Fruit fly (Drosophila melanogaster) whole organism, embryonic: ENCODE results near the gene CG8952.

ENCODE experiments used
- Bteb2 ChIP-seq: fragments of 200-800 bp; sonication (Bioruptor generic); optimal IDR thresholded peaks from 2 replicates; lab custom pipeline; 2016; ENCODE audit warnings: missing biosample characterization, missing genetic modification characterization
- CG10654 ChIP-seq: fragments of 200-800 bp; sonication (Bioruptor generic); optimal IDR thresholded peaks from 2 replicates; lab custom pipeline; 2016; ENCODE audit warnings: missing biosample characterization, missing genetic modification characterization
- CG11504 ChIP-seq: fragments of 200-800 bp; sonication (Bioruptor generic); optimal IDR thresholded peaks from 3 replicates; lab custom pipeline; 2019; ENCODE audit warnings: missing biosample characterization, mild to moderate bottlenecking, missing genetic modification characterization, moderate library complexity
- CG12071 ChIP-seq: fragments of 200-800 bp; sonication (Bioruptor generic); optimal IDR thresholded peaks from 3 replicates; lab custom pipeline; 2018; ENCODE audit warnings: missing biosample characterization, mild to moderate bottlenecking, missing genetic modification characterization
- CG12659 ChIP-seq: fragments of 200-800 bp; sonication (Bioruptor generic); optimal IDR thresholded peaks from 3 replicates; lab custom pipeline; 2017; ENCODE audit warnings: mild to moderate bottlenecking, missing biosample characterization, missing genetic modification reagents, missing genetic modification characterization
- CG13296 ChIP-seq: fragments of 200-800 bp; sonication (Bioruptor generic); optimal IDR thresholded peaks from 3 replicates; lab custom pipeline; 2018; ENCODE audit warnings: missing biosample characterization, mild to moderate bottlenecking, missing genetic modification characterization
- CG15479 ChIP-seq: fragments of 200-800 bp; sonication (Bioruptor generic); optimal IDR thresholded peaks from 3 replicates; lab custom pipeline; 2019; ENCODE audit warnings: missing biosample characterization, mild to moderate bottlenecking, missing genetic modification characterization, moderate library complexity
- CG1603 ChIP-seq: fragments of 200-800 bp; sonication (Bioruptor generic); optimal IDR thresholded peaks from 2 replicates; lab custom pipeline; 2019; ENCODE audit warnings: missing biosample characterization, mild to moderate bottlenecking, missing genetic modification characterization, moderate library complexity
- CG1647 ChIP-seq: fragments of 200-800 bp; sonication (Bioruptor generic); optimal IDR thresholded peaks from 3 replicates; lab custom pipeline; 2016; ENCODE audit warnings: missing biosample characterization, missing genetic modification characterization
- CG17361 ChIP-seq: fragments of 200-800 bp; sonication (Bioruptor generic); IDR thresholded peaks from 3 replicates; pipeline ENCODE4 v1.3.6; 2022; ENCODE audit warnings: missing biosample characterization, missing genetic modification characterization
- CG1792 ChIP-seq: fragments of 200-800 bp; sonication (Bioruptor generic); optimal IDR thresholded peaks from 2 replicates; lab custom pipeline; 2016; ENCODE audit warnings: missing biosample characterization, missing genetic modification characterization
- CG18619 ChIP-seq: fragments of 200-800 bp; sonication (Bioruptor generic); optimal IDR thresholded peaks from 3 replicates; lab custom pipeline; 2017; ENCODE audit warnings: missing biosample characterization, mild to moderate bottlenecking, missing genetic modification characterization
- CG2202 ChIP-seq: fragments of 200-800 bp; sonication (Bioruptor generic); optimal IDR thresholded peaks from 2 replicates; lab custom pipeline; 2018; ENCODE audit warnings: missing biosample characterization, mild to moderate bottlenecking, missing genetic modification characterization
- CG30403 ChIP-seq: fragments of 200-800 bp; sonication (Bioruptor generic); optimal IDR thresholded peaks from 3 replicates; lab custom pipeline; 2016; ENCODE audit warnings: missing biosample characterization, missing genetic modification characterization
- CG6272 ChIP-seq: fragments of 200-800 bp; sonication (Bioruptor generic); IDR thresholded peaks from 2 replicates; pipeline ENCODE4 v1.3.6; 2022; ENCODE audit warnings: missing biosample characterization, missing genetic modification characterization
- CG6654 ChIP-seq: fragments of 200-800 bp; sonication (Bioruptor generic); optimal IDR thresholded peaks from 2 replicates; lab custom pipeline; 2017; ENCODE audit warnings: missing biosample characterization, mild to moderate bottlenecking, missing genetic modification characterization
- CG7745 ChIP-seq: fragments of 200-800 bp; sonication (Bioruptor generic); optimal IDR thresholded peaks from 2 replicates; lab custom pipeline; 2018; ENCODE audit warnings: missing biosample characterization, mild to moderate bottlenecking, missing genetic modification characterization, moderate library complexity
- CG7963 ChIP-seq: fragments of 200-800 bp; sonication (Bioruptor generic); IDR thresholded peaks from 3 replicates; pipeline ENCODE4 v1.3.6; 2022; ENCODE audit warnings: missing biosample characterization, missing genetic modification characterization; ENCODE audit not compliant: partially characterized antibody
- CG8388 ChIP-seq: fragments of 200-800 bp; sonication (Bioruptor generic); optimal IDR thresholded peaks from 2 replicates; lab custom pipeline; 2019; ENCODE audit warnings: missing biosample characterization, mild to moderate bottlenecking, missing genetic modification characterization, moderate library complexity
- CG8765 ChIP-seq: fragments of 200-800 bp; sonication (Bioruptor generic); IDR thresholded peaks from 2 replicates; pipeline ENCODE4 v1.3.6; 2022; ENCODE audit warnings: missing biosample characterization, missing genetic modification characterization
- CG8944 ChIP-seq: fragments of 200-800 bp; sonication (Bioruptor generic); optimal IDR thresholded peaks from 3 replicates; lab custom pipeline; 2016; ENCODE audit warnings: missing biosample characterization, missing genetic modification characterization
- CG9817 ChIP-seq: fragments of 200-800 bp; sonication (Bioruptor generic); optimal IDR thresholded peaks from 2 replicates; lab custom pipeline; 2018; ENCODE audit warnings: missing biosample characterization, mild to moderate bottlenecking, missing genetic modification characterization, moderate library complexity
- CG9876 ChIP-seq: fragments of 200-800 bp; sonication (Bioruptor generic); optimal IDR thresholded peaks from 2 replicates; lab custom pipeline; 2016; ENCODE audit warnings: missing biosample characterization, missing genetic modification characterization
- D19B ChIP-seq: fragments of 200-800 bp; sonication (Bioruptor generic); optimal IDR thresholded peaks from 2 replicates; lab custom pipeline; 2017; ENCODE audit warnings: missing biosample characterization, mild to moderate bottlenecking, missing genetic modification characterization
- Dek ChIP-seq: fragments of 200-800 bp; sonication (Bioruptor generic); optimal IDR thresholded peaks from 3 replicates; lab custom pipeline; 2019; ENCODE audit warnings: missing biosample characterization, mild to moderate bottlenecking, missing genetic modification characterization, moderate library complexity
- Eip74EF ChIP-seq, 2 experiments: fragments of 200-800 bp in 1 of 2; fragments of >200 bp in 1 of 2; sonication (Bioruptor generic) in 1 of 2; optimal IDR thresholded peaks; 2 replicates each; lab custom pipeline; 2017 to 2019; ENCODE audit warnings: missing biosample characterization in 2 of 2, missing genetic modification characterization in 2 of 2, mild to moderate bottlenecking in 1 of 2, moderate library complexity in 1 of 2
- Ets65A ChIP-seq: fragments of 200-800 bp; sonication (Bioruptor generic); peaks from one replicate; lab custom pipeline; 2016; ENCODE audit warnings: missing biosample characterization, missing genetic modification characterization
- Hmx ChIP-seq: fragments of 200-800 bp; sonication (Bioruptor generic); optimal IDR thresholded peaks from 2 replicates; lab custom pipeline; 2016; ENCODE audit warnings: missing biosample characterization, missing genetic modification characterization
- Hr78 ChIP-seq, 2 experiments: fragments of 200-800 bp in 1 of 2; fragments of >200 bp in 1 of 2; sonication (Bioruptor generic) in 1 of 2; optimal IDR thresholded peaks; 2 replicates each; lab custom pipeline; 2017 to 2019; ENCODE audit warnings: missing biosample characterization in 2 of 2, missing genetic modification characterization in 2 of 2, mild to moderate bottlenecking in 1 of 2, moderate library complexity in 1 of 2
- Lhr ChIP-seq: fragments of 200-800 bp; sonication (Bioruptor generic); optimal IDR thresholded peaks from 3 replicates; lab custom pipeline; 2017; ENCODE audit warnings: mild to moderate bottlenecking, missing biosample characterization, missing genetic modification reagents, missing genetic modification characterization
- Mad ChIP-seq: fragments of 200-800 bp; sonication (Bioruptor generic); optimal IDR thresholded peaks from 2 replicates; lab custom pipeline; 2016; ENCODE audit warnings: missing biosample characterization, missing genetic modification characterization
- Sox102F ChIP-seq: fragments of 200-800 bp; sonication (Bioruptor generic); optimal IDR thresholded peaks from 2 replicates; lab custom pipeline; 2018; ENCODE audit warnings: missing biosample characterization, mild to moderate bottlenecking, missing genetic modification characterization, moderate library complexity
- Sry-δ ChIP-seq: fragments of 200-800 bp; sonication (Bioruptor generic); optimal IDR thresholded peaks from 2 replicates; lab custom pipeline; 2016; ENCODE audit warnings: missing biosample characterization, missing genetic modification characterization
- Xbp1 ChIP-seq: fragments of 200-800 bp; sonication (Bioruptor generic); optimal IDR thresholded peaks from 3 replicates; lab custom pipeline; 2016; ENCODE audit warnings: missing biosample characterization, mild to moderate bottlenecking, missing genetic modification characterization
- ab ChIP-seq: fragments of 200-800 bp; sonication (Bioruptor generic); optimal IDR thresholded peaks from 2 replicates; lab custom pipeline; 2016; ENCODE audit warnings: missing biosample characterization, missing genetic modification characterization
- ara ChIP-seq: fragments of 200-800 bp; sonication (Bioruptor generic); IDR thresholded peaks from 2 replicates; pipeline ENCODE4 v1.3.6; 2022; ENCODE audit warnings: missing biosample characterization, missing genetic modification characterization
- br ChIP-seq: fragments of >200 bp; optimal IDR thresholded peaks from 2 replicates; lab custom pipeline; 2017
- crp ChIP-seq, 2 experiments: fragments of 200-800 bp; sonication (Bioruptor generic); optimal IDR thresholded peaks; 2 replicates in 1 of 2; 3 replicates in 1 of 2; lab custom pipeline; 2017; ENCODE audit warnings: missing biosample characterization in 2 of 2, missing genetic modification characterization in 2 of 2, mild to moderate bottlenecking in 1 of 2, moderate library complexity in 1 of 2
- fd3F ChIP-seq: fragments of 200-800 bp; sonication (Bioruptor generic); optimal IDR thresholded peaks from 2 replicates; lab custom pipeline; 2018; ENCODE audit warnings: missing biosample characterization, mild to moderate bottlenecking, missing genetic modification characterization, moderate library complexity
- gro ChIP-seq: fragments of 200-800 bp; sonication (Bioruptor generic); optimal IDR thresholded peaks from 2 replicates; lab custom pipeline; 2016; ENCODE audit warnings: missing biosample characterization, missing genetic modification characterization
- hbn ChIP-seq: fragments of 200-800 bp; sonication (Bioruptor generic); IDR thresholded peaks from 2 replicates; pipeline ENCODE4 v1.3.6; 2022; ENCODE audit warnings: missing biosample characterization, missing genetic modification characterization; ENCODE audit not compliant: partially characterized antibody
- her ChIP-seq: fragments of 200-800 bp; sonication (Bioruptor generic); optimal IDR thresholded peaks from 2 replicates; lab custom pipeline; 2016; ENCODE audit warnings: missing biosample characterization, missing genetic modification characterization
- lola ChIP-seq, 3 experiments: fragments of >200 bp in 2 of 3; fragments of 200-800 bp in 1 of 3; sonication (Bioruptor generic) in 1 of 3; optimal IDR thresholded peaks; 2 replicates each; lab custom pipeline; 2017 to 2019; ENCODE audit warnings: missing biosample characterization in 3 of 3, missing genetic modification characterization in 3 of 3, mild to moderate bottlenecking in 1 of 3, moderate library complexity in 1 of 3
- luna ChIP-seq: fragments of 200-800 bp; sonication (Bioruptor generic); optimal IDR thresholded peaks from 2 replicates; lab custom pipeline; 2016; ENCODE audit warnings: missing biosample characterization, missing genetic modification characterization
- mirr ChIP-seq: fragments of 200-800 bp; sonication (Bioruptor generic); optimal IDR thresholded peaks from 3 replicates; lab custom pipeline; 2018; ENCODE audit warnings: missing biosample characterization, mild to moderate bottlenecking, missing genetic modification characterization
- mld ChIP-seq: fragments of 200-800 bp; sonication (Bioruptor generic); IDR thresholded peaks from 3 replicates; pipeline ENCODE4 v1.3.6; 2022; ENCODE audit warnings: missing biosample characterization, missing genetic modification characterization; ENCODE audit not compliant: partially characterized antibody
- phol ChIP-seq: fragments of 200-800 bp; sonication (Bioruptor generic); optimal IDR thresholded peaks from 3 replicates; lab custom pipeline; 2018; ENCODE audit warnings: missing biosample characterization, mild to moderate bottlenecking, missing genetic modification characterization, moderate library complexity
- prd ChIP-seq, 3 experiments: fragments of >200 bp in 2 of 3; fragments of 200-800 bp in 1 of 3; sonication (Bioruptor generic) in 1 of 3; optimal IDR thresholded peaks in 2 of 3; IDR thresholded peaks in 1 of 3; 2 replicates in 2 of 3; 3 replicates in 1 of 3; pipeline versions ENCODE4 v1.3.6 to Lab custom; 2017 to 2022; ENCODE audit warnings: missing biosample characterization in 1 of 3, missing genetic modification characterization in 1 of 3
- row ChIP-seq: fragments of 200-800 bp; sonication (Bioruptor generic); IDR thresholded peaks from 3 replicates; pipeline ENCODE4 v1.3.6; 2022; ENCODE audit warnings: missing biosample characterization, missing genetic modification characterization
- slbo ChIP-seq: fragments of 200-800 bp; sonication (Bioruptor generic); IDR thresholded peaks from 2 replicates; pipeline ENCODE4 v1.3.6; 2022; ENCODE audit warnings: missing biosample characterization, missing genetic modification characterization

The CG8952 gene

DNA sequence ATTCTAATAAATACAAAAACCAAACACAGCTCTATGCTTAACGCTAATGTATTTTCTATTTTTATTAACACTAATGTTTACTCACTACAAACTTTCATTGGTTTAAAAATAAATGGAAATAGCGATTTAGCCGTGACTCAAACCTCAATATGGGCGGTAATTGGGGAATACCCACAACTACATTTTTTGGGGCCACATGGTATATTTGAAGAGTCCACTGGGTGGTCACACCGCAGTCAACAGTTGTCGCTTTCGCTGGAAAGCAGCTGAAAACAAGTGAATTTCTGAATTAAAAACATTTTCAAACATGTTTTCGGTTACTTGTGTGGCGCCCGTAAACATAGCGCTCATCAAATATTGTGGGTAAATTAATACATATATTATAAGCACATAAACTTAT lies 17.3 kb downstream of the CG8952 start, which contains the start of gene Mvd (continued):
- no peak for TF ChIP-seq CG8388 (GFP tag; lab: Kevin White, UChicago)
- no peak for TF ChIP-seq CG12071 (GFP tag; lab: Kevin White, UChicago)
- no peak for TF ChIP-seq CG1792 (GFP tag; lab: Kevin White, UChicago)
- peak; percentile 65 for TF ChIP-seq CG12659 (GFP tag; lab: Kevin White, UChicago)
- no peak for TF ChIP-seq ara (GFP tag; lab: Robert Waterston, UW)
- TF ChIP-seq CG2202 = no peak
- no peak for TF ChIP-seq Hmx (GFP tag; lab: Kevin White, UChicago)
- no peak for TF ChIP-seq mirr (GFP tag; lab: Kevin White, UChicago)
- TF ChIP-seq Eip74EF (GFP tag; optimal IDR thresholded peaks at IDR 0.05; lab: Kevin White, UChicago) = no peak
- TF ChIP-seq CG6272 (GFP tag; lab: Robert Waterston, UW) = no peak
- TF ChIP-seq ab (GFP tag; lab: Kevin White, UChicago) = no peak
- TF ChIP-seq CG18619 = no peak
- TF ChIP-seq CG6654 (GFP tag; lab: Kevin White, UChicago) = no peak
- TF ChIP-seq CG1647 (GFP tag; lab: Kevin White, UChicago) = no peak
- no peak for TF ChIP-seq fd3F (GFP tag; lab: Kevin White, UChicago)
- peak in 1 of 2 experiments; percentile 52 for TF ChIP-seq crp (GFP tag; optimal IDR thresholded peaks at IDR 0.05; lab: Kevin White, UChicago)
- no peak for TF ChIP-seq CG9876 (GFP tag; lab: Kevin White, UChicago)
- TF ChIP-seq CG7745 (tag; lab: Kevin White, UChicago) = no peak
- TF ChIP-seq D19B (GFP tag; lab: Kevin White, UChicago) = no peak
- no peak for TF ChIP-seq CG15479 (GFP tag; lab: Kevin White, UChicago)
- no peak for TF ChIP-seq slbo (GFP tag; lab: Robert Waterston, UW)
- TF ChIP-seq CG9817 (tag; lab: Kevin White, UChicago) = no peak
- TF ChIP-seq mld (GFP tag; lab: Robert Waterston, UW) = no peak
- TF ChIP-seq lola (GFP tag; optimal IDR thresholded peaks at IDR 0.05; lab: Kevin White, UChicago) = no peak
- TF ChIP-seq Xbp1 (GFP tag; lab: Kevin White, UChicago) = peak; percentile 14
- TF ChIP-seq CG8944 (GFP tag; lab: Kevin White, UChicago) = peak; percentile 16
- no peak for TF ChIP-seq Dek (tag; lab: Kevin White, UChicago)
- peak; percentile 53 for TF ChIP-seq Sry-δ (GFP tag; lab: Kevin White, UChicago)
- no peak for TF ChIP-seq her
- peak; percentile 84 for TF ChIP-seq CG1603 (tag; lab: Kevin White, UChicago)
- TF ChIP-seq Lhr (GFP tag; lab: Kevin White, UChicago) = peak; percentile 29
- no peak for TF ChIP-seq CG8765 (GFP tag; lab: Robert Waterston, UW)
- peak; percentile 60 for TF ChIP-seq phol
- no peak for TF ChIP-seq CG30403 (GFP tag; lab: Kevin White, UChicago)
- no peak for TF ChIP-seq CG11504 (tag; lab: Kevin White, UChicago)
- TF ChIP-seq CG10654 (GFP tag; lab: Kevin White, UChicago) = no peak
- TF ChIP-seq row (GFP tag; lab: Robert Waterston, UW) = no peak; the same call in 1 of the 3 replicates
- no peak for TF ChIP-seq Bteb2 (GFP tag; lab: Kevin White, UChicago)
- no peak for TF ChIP-seq Mad (GFP tag; lab: Kevin White, UChicago)
- TF ChIP-seq Hr78 (GFP tag; optimal IDR thresholded peaks at IDR 0.05; lab: Kevin White, UChicago) = no peak
- TF ChIP-seq CG13296 (GFP tag; lab: Kevin White, UChicago) = no peak
- no peak for TF ChIP-seq Sox102F (GFP tag; lab: Kevin White, UChicago)
- TF ChIP-seq br = no peak
- no peak for TF ChIP-seq CG17361 (GFP tag; lab: Robert Waterston, UW)
- TF ChIP-seq gro (GFP tag; lab: Kevin White, UChicago) = peak; percentile 6
- no peak for TF ChIP-seq prd (optimal IDR thresholded peaks at IDR 0.05; lab: Kevin White, UChicago)
- no peak for TF ChIP-seq prd (GFP tag; IDR thresholded peaks at IDR 0.05; lab: Robert Waterston, UW)
- no peak for TF ChIP-seq hbn (GFP tag; lab: Robert Waterston, UW)
- no peak for TF ChIP-seq CG7963
- no peak for TF ChIP-seq Ets65A (GFP tag; lab: Kevin White, UChicago)
- no peak for TF ChIP-seq luna (GFP tag; lab: Kevin White, UChicago)
